Worm (Caenorhabditis elegans) whole organism, young adult: ENCODE data around the gene str-121.

ENCODE experiments used
- Y95B8A.8 ChIP-seq: fragments of 200-800 bp; sonication (Bioruptor generic); IDR thresholded peaks from 2 replicates; pipeline ENCODE4 v1.3.6; 2022; ENCODE audit warnings: missing genetic modification reagents, missing genetic modification characterization, missing compliant biosample characterization
- aptf-2 ChIP-seq: fragments of 200-800 bp; sonication (Bioruptor generic); conservative IDR thresholded peaks from 2 replicates; pipeline ENCODE4 v1.3.6; 2022; ENCODE audit warnings: missing genetic modification reagents, missing genetic modification characterization, missing compliant biosample characterization
- atf-7 ChIP-seq: sonication (generic microtip); optimal IDR thresholded peaks from 2 replicates; lab custom pipeline; 2017; ENCODE audit warnings: mild to moderate bottlenecking, missing genetic modification characterization, missing compliant biosample characterization
- cebp-1 ChIP-seq, 2 experiments: fragments of 200-800 bp in 1 of 2; sonication (Bioruptor generic) in 1 of 2; sonication (generic microtip) in 1 of 2; IDR thresholded peaks in 1 of 2; optimal IDR thresholded peaks in 1 of 2; 2 replicates each; pipeline versions ENCODE4 v1.3.6 to Lab custom; 2017 to 2022; ENCODE audit warnings: missing compliant biosample characterization in 2 of 2, missing genetic modification characterization in 2 of 2, mild to moderate bottlenecking in 1 of 2, missing genetic modification reagents in 1 of 2, moderate library complexity in 1 of 2
- hsf-1 ChIP-seq: fragments of 200-800 bp; sonication (Bioruptor generic); IDR thresholded peaks from 2 replicates; pipeline ENCODE4 v1.3.6; 2022; ENCODE audit warnings: missing genetic modification reagents, missing genetic modification characterization, missing compliant biosample characterization
- lin-40 ChIP-seq: sonication (generic microtip); optimal IDR thresholded peaks from 2 replicates; lab custom pipeline; 2016; ENCODE audit warnings: missing genetic modification characterization, mild to moderate bottlenecking, missing compliant biosample characterization, missing genotype, missing genetic modification reagents
- lsy-27 ChIP-seq: sonication (generic microtip); optimal IDR thresholded peaks from 2 replicates; lab custom pipeline; 2017; ENCODE audit warnings: missing genetic modification characterization, mild to moderate bottlenecking, missing compliant biosample characterization, antibody characterized with exemption, missing genotype, borderline replicate concordance; ENCODE audit not compliant: insufficient read depth
- snpc-4 ChIP-seq, 5 experiments: fragments of 150-350 bp in 1 of 5; sonication (generic microtip) in 4 of 5; optimal IDR thresholded peaks; 2 replicates each; lab custom pipeline; 2014 to 2018; ENCODE audit warnings: missing genetic modification characterization in 5 of 5, missing biosample characterization in 3 of 5, antibody characterized with exemption in 2 of 5, mild to moderate bottlenecking in 2 of 5, missing compliant biosample characterization in 2 of 5, missing genotype in 2 of 5, moderate library complexity in 2 of 5, missing genetic modification reagents in 1 of 5

DNA sequence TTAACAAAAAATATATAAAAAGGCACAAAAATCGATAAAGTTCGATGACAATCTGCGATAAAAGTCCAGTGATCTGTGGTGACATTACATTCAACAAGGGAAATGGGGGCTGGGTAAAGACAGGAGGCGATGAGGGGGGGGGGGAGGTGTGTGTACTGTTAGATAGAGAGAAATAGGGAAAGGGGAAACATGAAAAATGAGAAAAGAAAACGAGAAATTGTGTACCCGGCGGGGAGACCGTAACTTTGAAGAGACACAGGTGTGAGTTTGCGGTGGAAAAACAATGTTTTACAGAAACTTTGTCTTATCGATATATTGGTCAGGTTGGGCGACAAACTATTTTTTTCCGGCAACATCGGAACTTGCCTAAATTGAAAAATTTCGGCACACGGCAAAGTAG, 5.8 kb upstream of the str-121 start:
- TF ChIP-seq cebp-1 (GFP tag; IDR thresholded peaks at IDR 0.05; lab: Robert Waterston, UW) (no peak), cebp-1 (tag; optimal IDR thresholded peaks at IDR 0.05; lab: Kevin White, UChicago) (no peak), hsf-1 (GFP tag; lab: Robert Waterston, UW) (no peak), atf-7 (tag; lab: Kevin White, UChicago) (no peak), Y95B8A.8 (GFP tag; lab: Robert Waterston, UW) (no peak), lsy-27 (tag; lab: Kevin White, UChicago) (no peak), lin-40 (tag; lab: Kevin White, UChicago) (no peak), aptf-2 (GFP tag; lab: Robert Waterston, UW) (no peak), snpc-4 (GFP tag; optimal IDR thresholded peaks at IDR 0.05; lab: Kevin White, UChicago) (no peak), snpc-4 (tag; optimal IDR thresholded peaks at IDR 0.05; lab: Kevin White, UChicago) (no peak)
